Worm (Caenorhabditis elegans) whole organism, L4 larva: Measurements from ENCODE around the gene sre-18.
A peak's percentile ranks its signal among the peaks of the same experiment; 100 is the strongest.

Experiments
- F26F4.8 ChIP-seq: fragments of 200-800 bp; sonication (Bioruptor generic); conservative IDR thresholded peaks from 2 replicates; pipeline ENCODE4 v1.3.6; 2022; ENCODE audit warnings: missing genetic modification characterization, missing compliant biosample characterization
- F44E2.7 ChIP-seq: fragments of 200-800 bp; sonication (Bioruptor generic); IDR thresholded peaks from 2 replicates; pipeline ENCODE4 v2.1.2; 2022; ENCODE audit warnings: missing genetic modification characterization, missing compliant biosample characterization
- F49E8.2 ChIP-seq: sonication (generic microtip); optimal IDR thresholded peaks from 2 replicates; lab custom pipeline; 2016; ENCODE audit warnings: missing compliant biosample characterization, mild to moderate bottlenecking, missing genetic modification characterization, borderline replicate concordance
- R02D3.7 ChIP-seq: fragments of 150-350 bp; sonication (generic microtip); optimal IDR thresholded peaks from 3 replicates; lab custom pipeline; 2014; ENCODE audit warnings: missing biosample characterization, missing genetic modification characterization
- T20F7.1 ChIP-seq: fragments of 200-800 bp; sonication (Bioruptor generic); optimal IDR thresholded peaks from 2 replicates; lab custom pipeline; 2018; ENCODE audit warnings: mild to moderate bottlenecking, missing genetic modification characterization, missing compliant biosample characterization
- T26A8.4 ChIP-seq: fragments of 200-800 bp; sonication (Bioruptor generic); IDR thresholded peaks from 2 replicates; pipeline ENCODE4 v1.3.6; 2022; ENCODE audit warnings: missing genetic modification characterization, missing compliant biosample characterization
- Y48G9A.11 ChIP-seq: fragments of 200-800 bp; sonication (Bioruptor generic); IDR thresholded peaks from 2 replicates; pipeline ENCODE4 v1.3.6; 2022; ENCODE audit warnings: missing genetic modification reagents, missing genetic modification characterization, missing compliant biosample characterization
- Y75B8A.6 ChIP-seq: fragments of 200-800 bp; sonication (Bioruptor generic); IDR thresholded peaks from 2 replicates; pipeline ENCODE4 v1.3.6; 2022; ENCODE audit warnings: missing genetic modification reagents, missing genetic modification characterization, missing compliant biosample characterization
- ZK337.2 ChIP-seq: fragments of 200-800 bp; sonication (Bioruptor generic); IDR thresholded peaks from 2 replicates; pipeline ENCODE4 v1.3.6; 2022; ENCODE audit warnings: missing genetic modification reagents, missing genetic modification characterization, missing compliant biosample characterization
- aha-1 ChIP-seq: fragments of 150-350 bp; peaks from one replicate; lab custom pipeline; 2014; ENCODE audit warnings: missing biosample characterization, missing genetic modification characterization
- aly-2 ChIP-seq: sonication (generic microtip); optimal IDR thresholded peaks from 2 replicates; lab custom pipeline; 2018; ENCODE audit warnings: missing biosample characterization, missing genetic modification characterization
- ama-1 ChIP-seq: fragments of 150-350 bp; optimal IDR thresholded peaks from 2 replicates; lab custom pipeline; 2014; ENCODE audit warnings: inconsistent platforms, mixed read lengths
- ceh-20 ChIP-seq: fragments of 200-800 bp; sonication (Bioruptor generic); IDR thresholded peaks from 2 replicates; pipeline ENCODE4 v1.3.6; 2022; ENCODE audit warnings: missing genetic modification reagents, missing genetic modification characterization, missing compliant biosample characterization
- ceh-82 ChIP-seq: sonication (generic microtip); optimal IDR thresholded peaks from 2 replicates; lab custom pipeline; 2017; ENCODE audit warnings: missing biosample characterization, missing genetic modification characterization
- cey-2 ChIP-seq: sonication (generic microtip); optimal IDR thresholded peaks from 3 replicates; lab custom pipeline; 2017; ENCODE audit warnings: missing genetic modification characterization, mild to moderate bottlenecking, missing compliant biosample characterization, antibody characterized with exemption, borderline replicate concordance; ENCODE audit not compliant: insufficient read depth
- daf-16 ChIP-seq, 3 experiments: sonication (generic microtip); optimal IDR thresholded peaks; 2 replicates each; lab custom pipeline; 2016 to 2017; ENCODE audit warnings: missing genetic modification characterization in 3 of 3, missing genetic modification reagents in 3 of 3, mild to moderate bottlenecking in 2 of 3, missing compliant biosample characterization in 2 of 3, missing biosample characterization in 1 of 3, moderate library complexity in 1 of 3
- daf-8 ChIP-seq: fragments of 200-800 bp; sonication (Bioruptor generic); IDR thresholded peaks from 2 replicates; pipeline ENCODE4 v1.3.6; 2022; ENCODE audit warnings: missing genetic modification characterization, missing compliant biosample characterization
- dmd-8 ChIP-seq: fragments of 200-800 bp; sonication (Bioruptor generic); IDR thresholded peaks from 2 replicates; pipeline ENCODE4 v1.3.6; 2022; ENCODE audit warnings: missing genetic modification characterization, missing compliant biosample characterization
- dve-1 ChIP-seq: sonication (generic microtip); optimal IDR thresholded peaks from 2 replicates; lab custom pipeline; 2017; ENCODE audit warnings: antibody characterized with exemption, mild to moderate bottlenecking, missing genetic modification characterization, missing compliant biosample characterization; ENCODE audit not compliant: insufficient read depth
- egl-43 ChIP-seq: fragments of 200-800 bp; sonication (Bioruptor generic); IDR thresholded peaks from 2 replicates; pipeline ENCODE4 v1.3.6; 2022; ENCODE audit warnings: missing genetic modification reagents, missing genetic modification characterization, missing compliant biosample characterization
- fkh-10 ChIP-seq: fragments of 150-350 bp; optimal IDR thresholded peaks from 2 replicates; lab custom pipeline; 2014; ENCODE audit warnings: missing biosample characterization, missing genetic modification reagents, missing genetic modification characterization
- fos-1 ChIP-seq: fragments of 150-350 bp; optimal IDR thresholded peaks from 2 replicates; lab custom pipeline; 2014; ENCODE audit warnings: missing biosample characterization, missing genetic modification characterization
- jun-1 ChIP-seq: fragments of 150-350 bp; optimal IDR thresholded peaks from 2 replicates; lab custom pipeline; 2014; ENCODE audit warnings: missing biosample characterization, missing genetic modification reagents, missing genetic modification characterization
- lin-13 ChIP-seq: fragments of 150-350 bp; optimal IDR thresholded peaks from 2 replicates; lab custom pipeline; 2014; ENCODE audit warnings: missing biosample characterization, missing genetic modification reagents, missing genetic modification characterization
- lin-15B ChIP-seq: fragments of 150-350 bp; sonication (generic microtip); optimal IDR thresholded peaks from 3 replicates; lab custom pipeline; 2014; ENCODE audit warnings: missing biosample characterization, missing genetic modification characterization
- lin-29 ChIP-seq: fragments of 200-800 bp; sonication (Bioruptor generic); IDR thresholded peaks from 2 replicates; pipeline ENCODE4 v1.3.6; 2022; ENCODE audit warnings: missing genetic modification reagents, missing genetic modification characterization, missing compliant biosample characterization
- lin-38 ChIP-seq: fragments of 200-800 bp; sonication (Bioruptor generic); IDR thresholded peaks from 2 replicates; pipeline ENCODE4 v1.3.6; 2022; ENCODE audit warnings: missing genetic modification reagents, missing genetic modification characterization, missing compliant biosample characterization
- mxl-3 ChIP-seq: fragments of 200-800 bp; sonication (Bioruptor generic); optimal IDR thresholded peaks from 2 replicates; lab custom pipeline; 2018; ENCODE audit warnings: mild to moderate bottlenecking, missing genetic modification characterization, missing compliant biosample characterization
- nhr-10 ChIP-seq: fragments of 150-350 bp; optimal IDR thresholded peaks from 2 replicates; lab custom pipeline; 2014; ENCODE audit warnings: missing biosample characterization, missing genetic modification characterization
- nhr-111 ChIP-seq: fragments of 200-800 bp; sonication (Bioruptor generic); optimal IDR thresholded peaks from 2 replicates; lab custom pipeline; 2018; ENCODE audit warnings: mild to moderate bottlenecking, missing genetic modification characterization, missing compliant biosample characterization
- nhr-25 ChIP-seq: sonication (generic microtip); optimal IDR thresholded peaks from 2 replicates; lab custom pipeline; 2017; ENCODE audit warnings: missing genetic modification characterization, mild to moderate bottlenecking, missing compliant biosample characterization, antibody characterized with exemption, moderate library complexity, borderline replicate concordance; ENCODE audit not compliant: insufficient read depth
- nhr-28 ChIP-seq: fragments of 150-350 bp; optimal IDR thresholded peaks from 2 replicates; lab custom pipeline; 2014; ENCODE audit warnings: missing biosample characterization, missing genetic modification characterization
- nhr-77 ChIP-seq: fragments of 150-350 bp; optimal IDR thresholded peaks from 2 replicates; lab custom pipeline; 2014; ENCODE audit warnings: missing biosample characterization, missing genetic modification characterization
- saeg-2 ChIP-seq: fragments of 200-800 bp; sonication (Bioruptor generic); IDR thresholded peaks from 2 replicates; pipeline ENCODE4 v1.3.6; 2022; ENCODE audit warnings: missing genetic modification reagents, missing genetic modification characterization, missing compliant biosample characterization
- sdz-12 ChIP-seq: fragments of 200-800 bp; sonication (Bioruptor generic); optimal IDR thresholded peaks from 2 replicates; lab custom pipeline; 2018; ENCODE audit warnings: mild to moderate bottlenecking, missing genetic modification characterization, missing compliant biosample characterization
- snpc-1.2 ChIP-seq: fragments of 200-800 bp; sonication (Bioruptor generic); IDR thresholded peaks from 2 replicates; pipeline ENCODE4 v1.3.6; 2022; ENCODE audit warnings: missing genetic modification reagents, missing genetic modification characterization, missing compliant biosample characterization
- snpc-4 ChIP-seq: fragments of 150-350 bp; optimal IDR thresholded peaks from 2 replicates; lab custom pipeline; 2014; ENCODE audit warnings: missing biosample characterization, missing genetic modification characterization
- tag-97 ChIP-seq: fragments of 200-800 bp; sonication (Bioruptor generic); IDR thresholded peaks from 2 replicates; pipeline ENCODE4 v1.3.6; 2022; ENCODE audit warnings: missing genetic modification characterization, missing compliant biosample characterization
- unc-39 ChIP-seq: sonication (generic microtip); optimal IDR thresholded peaks from 2 replicates; lab custom pipeline; 2017; ENCODE audit warnings: missing biosample characterization, missing genetic modification characterization
- unc-62 ChIP-seq, 3 experiments: fragments of 150-350 bp in 1 of 3; sonication (generic microtip); optimal IDR thresholded peaks in 2 of 3; peaks in 1 of 3; 1 replicate in 1 of 3; 2 replicates in 2 of 3; lab custom pipeline; 2014 to 2017; ENCODE audit warnings: missing biosample characterization in 3 of 3, missing genetic modification characterization in 3 of 3, missing genetic modification reagents in 3 of 3, missing genotype in 1 of 3
- zip-11 ChIP-seq: fragments of 200-800 bp; sonication (Bioruptor generic); IDR thresholded peaks from 2 replicates; pipeline ENCODE4 v1.3.6; 2022; ENCODE audit warnings: missing genetic modification characterization, missing compliant biosample characterization

sre-18 gene

ce11 chrIV:12208984-12209676 lies 20.4 kb downstream of the sre-18 start, which contains the start of the genes marb-1 and F35G2.3 (continued):
- TF ChIP-seq T26A8.4 (GFP tag; lab: Robert Waterston, UW) (no peak), F26F4.8 (GFP tag; lab: Robert Waterston, UW) (no peak), tag-97 (no peak), daf-8 (no peak), lin-29 (GFP tag; lab: Robert Waterston, UW) (no peak), sdz-12 (GFP tag; lab: Kevin White, UChicago) (no peak), ceh-82 (no peak), nhr-25 (tag; lab: Kevin White, UChicago) (no peak), dmd-8 (GFP tag; lab: Robert Waterston, UW) (no peak)
- TF ChIP-seq, all 104 proteins: peak for 14

ce11 chrIV:12207873-12208272 lies 21.7 kb downstream of the sre-18 start:
- TF ChIP-seq ceh-20 (GFP tag; lab: Robert Waterston, UW) (no peak), fos-1 (peak; percentile 18), aha-1 (tag; lab: Kevin White, UChicago) (peak; percentile 93), nhr-77 (tag; lab: Kevin White, UChicago) (peak; percentile 3), mxl-3 (no peak), saeg-2 (GFP tag; lab: Robert Waterston, UW) (no peak), sdz-12 (GFP tag; lab: Kevin White, UChicago) (no peak), lin-38 (peak; percentile 29; the same call in 1 of the 2 replicates), ama-1 (peak; percentile 25), nhr-111 (GFP tag; lab: Kevin White, UChicago) (no peak), zip-11 (no peak), Y75B8A.6 (no peak), jun-1 (no peak), unc-62 (GFP tag; optimal IDR thresholded peaks at IDR 0.05 in 1 of 2; lab: Kevin White, UChicago) (no peak), unc-62 (tag; optimal IDR thresholded peaks at IDR 0.05; lab: Kevin White, UChicago) (no peak), T20F7.1 (GFP tag; lab: Kevin White, UChicago) (no peak), fkh-10 (GFP tag; lab: Kevin White, UChicago) (no peak), nhr-25 (tag; lab: Kevin White, UChicago) (no peak), Y48G9A.11 (peak; percentile 73), egl-43 (no peak), snpc-4 (tag; lab: Kevin White, UChicago) (no peak), snpc-1.2 (GFP tag; lab: Robert Waterston, UW) (peak; percentile 72), ZK337.2 (GFP tag; lab: Robert Waterston, UW) (no peak), lin-15B (tag; lab: Kevin White, UChicago) (no peak), unc-39 (tag; lab: Kevin White, UChicago) (no peak), F49E8.2 (tag; lab: Kevin White, UChicago) (peak; percentile 2)

- TF ChIP-seq lin-13 (GFP tag; lab: Kevin White, UChicago), result no peak
- no peak for TF ChIP-seq F44E2.7 (GFP tag; lab: Robert Waterston, UW)
- TF ChIP-seq dve-1 (tag; lab: Kevin White, UChicago), result no peak
- TF ChIP-seq ceh-82, result no peak
- no peak for TF ChIP-seq nhr-10
- no peak for TF ChIP-seq aly-2
- TF ChIP-seq unc-62 (GFP tag; optimal IDR thresholded peaks at IDR 0.05 in 1 of 2; lab: Kevin White, UChicago), result peak in 1 of 2 experiments; percentile 94
- no peak for TF ChIP-seq unc-62 (tag; optimal IDR thresholded peaks at IDR 0.05; lab: Kevin White, UChicago)
- no peak for TF ChIP-seq R02D3.7 (tag; lab: Kevin White, UChicago)
- no peak for TF ChIP-seq cey-2 (tag; lab: Kevin White, UChicago)
- no peak for TF ChIP-seq T26A8.4 (GFP tag; lab: Robert Waterston, UW)
- TF ChIP-seq nhr-28, result no peak
- TF ChIP-seq daf-16 (GFP tag; optimal IDR thresholded peaks at IDR 0.05; lab: Kevin White, UChicago), result no peak
- peak; percentile 18 for TF ChIP-seq daf-16 (tag; optimal IDR thresholded peaks at IDR 0.05; lab: Kevin White, UChicago)
Measured at ce11 chrIV:12207454-12207853, 22.1 kb downstream of the sre-18 start.
